Worm (Caenorhabditis elegans) whole organism, L1 larva: ENCODE results near the gene ZK1010.5.
A peak's percentile ranks its signal among the peaks of the same experiment; 100 is the strongest.

Source experiments
- C34B4.2 ChIP-seq: sonication (generic microtip); optimal IDR thresholded peaks from 2 replicates; lab custom pipeline; 2017; ENCODE audit warnings: mild to moderate bottlenecking, missing genetic modification characterization, missing compliant biosample characterization
- aha-1 ChIP-seq: fragments of 150-350 bp; optimal IDR thresholded peaks from 2 replicates; lab custom pipeline; 2014; ENCODE audit warnings: missing biosample characterization, missing genetic modification characterization
- aly-2 ChIP-seq: fragments of 150-350 bp; optimal IDR thresholded peaks from 2 replicates; lab custom pipeline; 2014; ENCODE audit warnings: missing biosample characterization, missing genetic modification characterization
- ama-1 ChIP-seq: fragments of 150-350 bp; optimal IDR thresholded peaks from 2 replicates; lab custom pipeline; 2014
- ceh-63 ChIP-seq: fragments of 200-800 bp; sonication (Bioruptor generic); optimal IDR thresholded peaks from 2 replicates; lab custom pipeline; 2018; ENCODE audit warnings: mild to moderate bottlenecking, missing genetic modification characterization, missing compliant biosample characterization
- ceh-8 ChIP-seq: fragments of 200-800 bp; sonication (Bioruptor generic); optimal IDR thresholded peaks from 2 replicates; lab custom pipeline; 2018; ENCODE audit warnings: mild to moderate bottlenecking, missing genetic modification characterization, moderate library complexity, missing compliant biosample characterization
- ceh-88 ChIP-seq: fragments of 200-800 bp; sonication (Bioruptor generic); IDR thresholded peaks from 2 replicates; pipeline ENCODE4 v1.3.6; 2022; ENCODE audit warnings: missing genetic modification characterization, missing compliant biosample characterization
- efl-1 ChIP-seq, 4 experiments: fragments of 150-350 bp; optimal IDR thresholded peaks in 3 of 4; peaks in 1 of 4; 1 replicate in 1 of 4; 2 replicates in 3 of 4; lab custom pipeline; 2014; ENCODE audit warnings: missing biosample characterization in 2 of 4, missing genetic modification characterization in 2 of 4, missing genetic modification reagents in 2 of 4
- efl-3 ChIP-seq: fragments of 200-800 bp; sonication (Bioruptor generic); optimal IDR thresholded peaks from 2 replicates; lab custom pipeline; 2018; ENCODE audit warnings: mild to moderate bottlenecking, missing genetic modification characterization, missing compliant biosample characterization
- elt-3 ChIP-seq, 6 experiments: fragments of 150-350 bp in 1 of 6; sonication (generic microtip); optimal IDR thresholded peaks; 2 replicates each; lab custom pipeline; 2017 to 2018; ENCODE audit warnings: missing biosample characterization in 6 of 6, missing genetic modification characterization in 6 of 6, inconsistent platforms in 1 of 6
- ets-5 ChIP-seq: fragments of 200-800 bp; sonication (Bioruptor generic); IDR thresholded peaks from 2 replicates; pipeline ENCODE4 v1.3.6; 2022; ENCODE audit warnings: missing genetic modification characterization, missing compliant biosample characterization
- fkh-10 ChIP-seq: sonication (generic microtip); optimal IDR thresholded peaks from 2 replicates; lab custom pipeline; 2017; ENCODE audit warnings: missing biosample characterization, missing genetic modification reagents, missing genetic modification characterization
- fkh-4 ChIP-seq: sonication (generic microtip); optimal IDR thresholded peaks from 2 replicates; lab custom pipeline; 2016; ENCODE audit warnings: missing compliant biosample characterization, missing genetic modification characterization, borderline replicate concordance
- fkh-8 ChIP-seq: sonication (generic microtip); optimal IDR thresholded peaks from 2 replicates; lab custom pipeline; 2016; ENCODE audit warnings: mild to moderate bottlenecking, missing genetic modification characterization, missing compliant biosample characterization
- fos-1 ChIP-seq: fragments of 150-350 bp; optimal IDR thresholded peaks from 2 replicates; lab custom pipeline; 2014; ENCODE audit warnings: missing biosample characterization, missing genetic modification characterization
- grh-1 ChIP-seq: fragments of 200-800 bp; sonication (Bioruptor generic); IDR thresholded peaks from 2 replicates; pipeline ENCODE4 v1.3.6; 2022; ENCODE audit warnings: missing genetic modification reagents, missing genetic modification characterization, missing compliant biosample characterization
- isw-1 ChIP-seq: fragments of 200-800 bp; sonication (Bioruptor generic); IDR thresholded peaks from 2 replicates; pipeline ENCODE4 v1.3.6; 2022; ENCODE audit warnings: missing genetic modification characterization, missing compliant biosample characterization
- jun-1 ChIP-seq: fragments of 150-350 bp; optimal IDR thresholded peaks from 2 replicates; lab custom pipeline; 2014; ENCODE audit warnings: missing biosample characterization, missing genetic modification reagents, missing genetic modification characterization
- lin-13 ChIP-seq: fragments of 150-350 bp; optimal IDR thresholded peaks from 2 replicates; lab custom pipeline; 2014; ENCODE audit warnings: missing biosample characterization, missing genetic modification reagents, missing genetic modification characterization
- lin-15B ChIP-seq: fragments of 150-350 bp; sonication (generic microtip); optimal IDR thresholded peaks from 3 replicates; lab custom pipeline; 2014; ENCODE audit warnings: missing biosample characterization, missing genetic modification characterization
- lin-35 ChIP-seq, 2 experiments: fragments of 150-350 bp; optimal IDR thresholded peaks; 2 replicates each; lab custom pipeline; 2014; ENCODE audit warnings: missing biosample characterization in 2 of 2, missing genetic modification characterization in 2 of 2, missing genetic modification reagents in 2 of 2
- lin-39 ChIP-seq: fragments of 150-350 bp; optimal IDR thresholded peaks from 2 replicates; lab custom pipeline; 2014; ENCODE audit warnings: missing biosample characterization, missing genetic modification reagents, missing genetic modification characterization
- mdl-1 ChIP-seq, 2 experiments: fragments of 150-350 bp; optimal IDR thresholded peaks; 2 replicates each; lab custom pipeline; 2014 to 2017; ENCODE audit warnings: missing biosample characterization in 2 of 2, missing genetic modification characterization in 2 of 2, inconsistent platforms in 1 of 2
- mep-1 ChIP-seq: fragments of 150-350 bp; optimal IDR thresholded peaks from 2 replicates; lab custom pipeline; 2014; ENCODE audit warnings: missing biosample characterization, missing genetic modification characterization
- nhr-11 ChIP-seq: fragments of 150-350 bp; optimal IDR thresholded peaks from 2 replicates; lab custom pipeline; 2014; ENCODE audit warnings: missing biosample characterization, missing genetic modification characterization
- nhr-12 ChIP-seq: sonication (generic microtip); optimal IDR thresholded peaks from 2 replicates; lab custom pipeline; 2017; ENCODE audit warnings: missing biosample characterization, missing genetic modification characterization
- nhr-19 ChIP-seq: fragments of 200-800 bp; sonication (Bioruptor generic); conservative IDR thresholded peaks from 2 replicates; pipeline ENCODE4 v1.3.6; 2022; ENCODE audit warnings: missing genetic modification characterization, missing compliant biosample characterization
- nhr-71 ChIP-seq: sonication (generic microtip); optimal IDR thresholded peaks from 2 replicates; lab custom pipeline; 2016; ENCODE audit warnings: mild to moderate bottlenecking, missing genetic modification characterization, moderate library complexity, missing compliant biosample characterization
- nhr-76 ChIP-seq: sonication (generic microtip); optimal IDR thresholded peaks from 2 replicates; lab custom pipeline; 2017; ENCODE audit warnings: missing biosample characterization, missing genetic modification characterization
- nhr-90 ChIP-seq: sonication (generic microtip); optimal IDR thresholded peaks from 2 replicates; lab custom pipeline; 2016; ENCODE audit warnings: mild to moderate bottlenecking, missing genetic modification characterization, missing compliant biosample characterization; ENCODE audit not compliant: poor library complexity
- rnt-1 ChIP-seq: sonication (generic microtip); optimal IDR thresholded peaks from 2 replicates; lab custom pipeline; 2016; ENCODE audit warnings: mild to moderate bottlenecking, missing genetic modification characterization, moderate library complexity, missing compliant biosample characterization
- snpc-4 ChIP-seq: fragments of 150-350 bp; optimal IDR thresholded peaks from 2 replicates; lab custom pipeline; 2014; ENCODE audit warnings: missing biosample characterization, missing genetic modification characterization
- sox-4 ChIP-seq: sonication (generic microtip); optimal IDR thresholded peaks from 2 replicates; lab custom pipeline; 2016; ENCODE audit warnings: missing genetic modification characterization, missing compliant biosample characterization
- sup-37 ChIP-seq: fragments of 200-800 bp; sonication (Bioruptor generic); optimal IDR thresholded peaks from 2 replicates; lab custom pipeline; 2018; ENCODE audit warnings: mild to moderate bottlenecking, missing genetic modification characterization, missing compliant biosample characterization
- tbx-2 ChIP-seq: sonication (generic microtip); optimal IDR thresholded peaks from 2 replicates; lab custom pipeline; 2016; ENCODE audit warnings: missing genetic modification characterization, missing compliant biosample characterization
- unc-130 ChIP-seq: fragments of 150-350 bp; optimal IDR thresholded peaks from 2 replicates; lab custom pipeline; 2017; ENCODE audit warnings: missing biosample characterization, missing genetic modification characterization, inconsistent platforms
- unc-62 ChIP-seq: fragments of 150-350 bp; optimal IDR thresholded peaks from 2 replicates; lab custom pipeline; 2014; ENCODE audit warnings: missing biosample characterization, missing genetic modification reagents, missing genetic modification characterization
- unc-86 ChIP-seq: sonication (generic microtip); optimal IDR thresholded peaks from 2 replicates; lab custom pipeline; 2016; ENCODE audit warnings: missing genetic modification characterization, missing compliant biosample characterization
- vab-15 ChIP-seq: sonication (generic microtip); optimal IDR thresholded peaks from 2 replicates; lab custom pipeline; 2017; ENCODE audit warnings: missing genotype, mild to moderate bottlenecking, missing genetic modification characterization, missing compliant biosample characterization
- ztf-4 ChIP-seq: fragments of 150-350 bp; optimal IDR thresholded peaks from 2 replicates; lab custom pipeline; 2014; ENCODE audit warnings: missing biosample characterization, missing genetic modification characterization

The ZK1010.5 gene

ce11 chrIII:12952615-12953014 is 34.7 kb downstream of the ZK1010.5 start:
- TF ChIP-seq C34B4.2 (tag; lab: Kevin White, UChicago) (no peak), nhr-12 (tag; lab: Kevin White, UChicago) (no peak), sup-37 (GFP tag; lab: Kevin White, UChicago) (no peak), nhr-11 (tag; lab: Kevin White, UChicago) (no peak), ceh-8 (GFP tag; lab: Kevin White, UChicago) (no peak), snpc-4 (tag; lab: Kevin White, UChicago) (no peak), unc-62 (GFP tag; lab: Kevin White, UChicago) (no peak), ama-1 (lab: Kevin White, UChicago) (no peak), nhr-90 (tag; lab: Kevin White, UChicago) (no peak), nhr-76 (tag; lab: Kevin White, UChicago) (no peak), elt-3 (tag; optimal IDR thresholded peaks at IDR 0.05; lab: Kevin White, UChicago) (no peak), nhr-19 (GFP tag; lab: Robert Waterston, UW) (no peak), fkh-8 (no peak), nhr-71 (tag; lab: Kevin White, UChicago) (no peak), tbx-2 (no peak), ets-5 (GFP tag; lab: Robert Waterston, UW) (no peak), mdl-1 (tag; optimal IDR thresholded peaks at IDR 0.05; lab: Kevin White, UChicago) (no peak), efl-3 (GFP tag; lab: Kevin White, UChicago) (no peak), aha-1 (tag; lab: Kevin White, UChicago) (no peak), fkh-4 (no peak)

ce11 chrIII:12951362-12952228 is 35.7 kb downstream of the ZK1010.5 start, which contains the start of gene Y39E4A.1:
TSS of gene Y39E4A.1 (plus strand) at chrIII:12951412.
- TF ChIP-seq tbx-2 (no peak), ztf-4 (no peak), jun-1 (tag; lab: Kevin White, UChicago) (no peak), lin-35 (GFP tag; optimal IDR thresholded peaks at IDR 0.05; lab: Kevin White, UChicago) (no peak), sox-4 (no peak), aha-1 (tag; lab: Kevin White, UChicago) (no peak), lin-13 (GFP tag; lab: Kevin White, UChicago) (no peak), rnt-1 (tag; lab: Kevin White, UChicago) (no peak), unc-130 (no peak), lin-39 (tag; lab: Kevin White, UChicago) (no peak), grh-1 (GFP tag; lab: Robert Waterston, UW) (no peak), nhr-19 (GFP tag; lab: Robert Waterston, UW) (no peak), fkh-10 (GFP tag; lab: Kevin White, UChicago) (no peak), unc-86 (no peak), mep-1 (tag; lab: Kevin White, UChicago) (no peak), ceh-63 (GFP tag; lab: Kevin White, UChicago) (no peak), vab-15 (tag; lab: Kevin White, UChicago) (no peak), fos-1 (tag; lab: Kevin White, UChicago) (no peak), isw-1 (GFP tag; lab: Robert Waterston, UW) (no peak)

- TF ChIP-seq lin-15B (no peak), lin-13 (GFP tag; lab: Kevin White, UChicago) (no peak), rnt-1 (tag; lab: Kevin White, UChicago) (no peak), aly-2 (tag; lab: Kevin White, UChicago) (no peak), ceh-88 (no peak), efl-1 (optimal IDR thresholded peaks at IDR 0.05; lab: Kevin White, UChicago) (no peak), efl-1 (GFP tag; optimal IDR thresholded peaks at IDR 0.05 in 1 of 2; lab: Kevin White, UChicago) (peak in 1 of 2 experiments; percentile 62), fkh-4 (no peak)
Measured at ce11 chrIII:12945072-12945471, 42.2 kb downstream of the ZK1010.5 start.
